Fruit fly (Drosophila melanogaster) Kc167 (cell line): ENCODE data around the gene CG10469.

Source experiments
- Sin3A ChIP-seq: fragments of >200 bp; optimal IDR thresholded peaks from 2 replicates; lab custom pipeline; 2018; ENCODE audit warnings: missing external identifiers
- h ChIP-seq: fragments of >200 bp; optimal IDR thresholded peaks from 3 replicates; lab custom pipeline; 2018; ENCODE audit warnings: missing external identifiers
- insv ChIP-seq: fragments of >200 bp; optimal IDR thresholded peaks from 3 replicates; lab custom pipeline; 2018; ENCODE audit warnings: missing external identifiers
- psq ChIP-seq: fragments of >200 bp; optimal IDR thresholded peaks from 2 replicates; lab custom pipeline; 2017; ENCODE audit warnings: missing external identifiers
- ttk ChIP-seq: sonication (Bioruptor generic); optimal IDR thresholded peaks from 2 replicates; lab custom pipeline; 2017; ENCODE audit warnings: missing external identifiers

- TF ChIP-seq h (lab: Kevin White, UChicago) (no peak), psq (no peak), ttk (lab: Kevin White, UChicago) (no peak), Sin3A (lab: Kevin White, UChicago) (no peak), insv (no peak)
Observed at dm6 chr3L:6108264-6109060, 15.3 kb upstream of the CG10469 start.
